Worm (Caenorhabditis elegans): ENCODE results near the gene Y41C4A.8.
A peak's percentile ranks its signal among the peaks of the same experiment; 100 is the strongest.

The Y41C4A.8 gene

ce11 chrIII:11730312-11730711 is 21.7 kb upstream of the Y41C4A.8 start, which contains the start of gene Y41C4A.18:
Gene Y41C4A.18 (plus strand): TSS chrIII:11730612.
- TF ChIP-seq fos-1 (tag; optimal IDR thresholded peaks at IDR 0.05) = no peak
- TF ChIP-seq ceh-82 (tag; optimal IDR thresholded peaks at IDR 0.05) = no peak
- no peak for TF ChIP-seq mbf-1 (tag; optimal IDR thresholded peaks at IDR 0.05)
- TF ChIP-seq nhr-237 (tag; optimal IDR thresholded peaks at IDR 0.05) = no peak

- TF ChIP-seq nhr-77 (tag; optimal IDR thresholded peaks at IDR 0.05) = no peak
- no peak for TF ChIP-seq elt-3 (tag; optimal IDR thresholded peaks at IDR 0.05)
- peak; percentile 21 for TF ChIP-seq fos-1 (tag; optimal IDR thresholded peaks at IDR 0.05)
- peak; percentile 12 for TF ChIP-seq nhr-21 (tag; optimal IDR thresholded peaks at IDR 0.05)
- TF ChIP-seq mab-5 (tag; optimal IDR thresholded peaks at IDR 0.05) = no peak
- no peak for TF ChIP-seq sma-9 (GFP tag; optimal IDR thresholded peaks at IDR 0.05)
- no peak for TF ChIP-seq sma-9 (tag; optimal IDR thresholded peaks at IDR 0.05)
- no peak for TF ChIP-seq sma-3 (GFP tag; optimal IDR thresholded peaks at IDR 0.05)
Observed at ce11 chrIII:11727010-11727409, 18.4 kb upstream of the Y41C4A.8 start.

- TF ChIP-seq nhr-129 (tag; optimal IDR thresholded peaks at IDR 0.05) = no peak
- no peak for TF ChIP-seq unc-55 (GFP tag; optimal IDR thresholded peaks at IDR 0.05)
- TF ChIP-seq gmeb-1 (tag; optimal IDR thresholded peaks at IDR 0.05) = no peak
- TF ChIP-seq mbf-1 (tag; optimal IDR thresholded peaks at IDR 0.05) = no peak
- TF ChIP-seq mab-5 (tag; optimal IDR thresholded peaks at IDR 0.05) = no peak
- no peak for TF ChIP-seq skn-1 (tag; optimal IDR thresholded peaks at IDR 0.05)
- no peak for TF ChIP-seq peb-1 (tag; optimal IDR thresholded peaks at IDR 0.05)
- no peak for TF ChIP-seq ama-1 (optimal IDR thresholded peaks at IDR 0.05)
- TF ChIP-seq nhr-12 (tag; optimal IDR thresholded peaks at IDR 0.05) = no peak
- no peak for TF ChIP-seq ztf-1 (GFP tag; conservative IDR thresholded peaks at IDR 0.05)
- no peak for TF ChIP-seq ztf-4 (tag; optimal IDR thresholded peaks at IDR 0.05)
- no peak for TF ChIP-seq egl-27 (tag; optimal IDR thresholded peaks at IDR 0.05)
- no peak for TF ChIP-seq unc-62 (GFP tag; optimal IDR thresholded peaks at IDR 0.05)
- TF ChIP-seq aly-2 (tag; optimal IDR thresholded peaks at IDR 0.05) = no peak
Observed at ce11 chrIII:11726590-11726989, 18.0 kb upstream of the Y41C4A.8 start, which contains the start of gene Y41C4A.12. Gene Y41C4A.12 (minus strand): TSS chrIII:11726690.

ce11 chrIII:11721405-11721804 is 12.8 kb upstream of the Y41C4A.8 start, which contains the start of gene Y41C4A.32:
Gene Y41C4A.32 (plus strand): TSS chrIII:11721706.
- no peak for TF ChIP-seq lin-39 (tag; optimal IDR thresholded peaks at IDR 0.05)
- peak; percentile 11 for TF ChIP-seq fos-1 (tag; optimal IDR thresholded peaks at IDR 0.05)

ce11 chrIII:11719400-11719875 is 10.8 kb upstream of the Y41C4A.8 start, which contains the start of the genes elb-1 and Y41C4A.11:
Gene elb-1 (minus strand): TSS chrIII:11719450.
Gene Y41C4A.11 (plus strand): TSS chrIII:11719860.
- TF ChIP-seq unc-55 (GFP tag; optimal IDR thresholded peaks at IDR 0.05) = peak; percentile 78
- peak; percentile 49 for TF ChIP-seq mab-5 (tag; optimal IDR thresholded peaks at IDR 0.05)
- TF ChIP-seq lsy-2 (tag; optimal IDR thresholded peaks at IDR 0.05) = peak; percentile 21 to 78
- peak; percentile 55 for TF ChIP-seq C34F6.9 (tag; optimal IDR thresholded peaks at IDR 0.05)
- TF ChIP-seq F13H6.1 (tag; optimal IDR thresholded peaks at IDR 0.05) = peak; percentile 76
- TF ChIP-seq fos-1 (tag; optimal IDR thresholded peaks at IDR 0.05) = peak; percentile 26
- peak; percentile 64 for TF ChIP-seq sma-3 (GFP tag; optimal IDR thresholded peaks at IDR 0.05)
- no peak for TF ChIP-seq lin-39 (tag; optimal IDR thresholded peaks at IDR 0.05)
- no peak for TF ChIP-seq R02D3.7 (tag; optimal IDR thresholded peaks at IDR 0.05)
- TF ChIP-seq ceh-16 (tag; optimal IDR thresholded peaks at IDR 0.05) = no peak
- TF ChIP-seq gmeb-1 (tag; optimal IDR thresholded peaks at IDR 0.05) = peak; percentile 99
- peak; percentile 45 for TF ChIP-seq nhr-25 (tag; optimal IDR thresholded peaks at IDR 0.05)
- peak; percentile 33 for TF ChIP-seq egl-27 (tag; optimal IDR thresholded peaks at IDR 0.05)
- TF ChIP-seq lin-11 (tag; optimal IDR thresholded peaks at IDR 0.05) = peak; percentile 40
- TF ChIP-seq lin-13 (GFP tag; optimal IDR thresholded peaks at IDR 0.05) = peak; percentile 45
- peak; percentile 63 for TF ChIP-seq crh-2 (tag; optimal IDR thresholded peaks at IDR 0.05)
- peak; percentile 56 for TF ChIP-seq nhr-129 (tag; optimal IDR thresholded peaks at IDR 0.05)
- peak; percentile 65 for TF ChIP-seq sem-4 (tag; optimal IDR thresholded peaks at IDR 0.05)
- no peak for TF ChIP-seq dmd-4 (tag; optimal IDR thresholded peaks at IDR 0.05)

Data from whole organism, L2 larva.